Worm (Caenorhabditis elegans): Measurements from ENCODE around the gene mrpl-45.
A peak's percentile ranks its signal among the peaks of the same experiment; 100 is the strongest.

mrpl-45 gene

ce11 chrIII:1207027-1207426, 5.2 kb upstream of the mrpl-45 start:
- TF ChIP-seq sdz-38 (tag; optimal IDR thresholded peaks at IDR 0.05) (no peak), mcd-1 (GFP tag; IDR thresholded peaks at IDR 0.05) (no peak), athp-1 (tag; optimal IDR thresholded peaks at IDR 0.05) (no peak), lin-35 (GFP tag; optimal IDR thresholded peaks at IDR 0.05) (no peak), die-1 (tag; optimal IDR thresholded peaks at IDR 0.05) (no peak), B0261.1 (tag; optimal IDR thresholded peaks at IDR 0.05) (no peak), Y95B8A.8 (GFP tag; IDR thresholded peaks at IDR 0.05) (no peak), F57A8.1 (GFP tag; optimal IDR thresholded peaks at IDR 0.05) (no peak), hsf-1 (GFP tag; IDR thresholded peaks at IDR 0.05) (no peak), fkh-3 (tag; optimal IDR thresholded peaks at IDR 0.05) (no peak), madf-6 (GFP tag; IDR thresholded peaks at IDR 0.05) (no peak), mxl-1 (tag; optimal IDR thresholded peaks at IDR 0.05) (no peak), tbp1 (GFP tag; optimal IDR thresholded peaks at IDR 0.05) (no peak), let-607 (tag; optimal IDR thresholded peaks at IDR 0.05) (no peak), rcor-1 (GFP tag; IDR thresholded peaks at IDR 0.05) (no peak), tlf-1 (GFP tag; optimal IDR thresholded peaks at IDR 0.05) (no peak), ceh-27 (GFP tag; optimal IDR thresholded peaks at IDR 0.05) (no peak), ets-4 (GFP tag; optimal IDR thresholded peaks at IDR 0.05) (no peak), let-526 (GFP tag; IDR thresholded peaks at IDR 0.05) (no peak)

DNA sequence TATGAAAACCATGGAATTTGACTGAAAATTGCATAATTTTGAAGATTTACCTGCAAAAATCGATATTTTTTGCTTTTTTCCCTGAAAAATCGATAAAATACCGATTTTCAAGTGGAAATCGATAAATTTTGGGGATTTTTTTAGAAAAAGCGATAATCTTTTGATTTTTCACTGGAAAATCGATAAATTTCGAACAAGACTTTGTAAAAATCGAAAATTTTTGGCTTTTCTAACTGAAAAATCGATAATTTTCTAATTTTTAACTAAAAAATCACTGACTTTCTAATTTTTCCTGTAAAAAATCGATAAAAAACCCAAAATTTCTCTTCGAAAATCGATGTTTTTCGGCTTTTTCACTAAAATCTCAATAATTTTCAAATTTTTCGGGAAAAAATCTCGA, 4.5 kb upstream of the mrpl-45 start:
- TF ChIP-seq bed-1 (GFP tag; IDR thresholded peaks at IDR 0.05) (no peak), B0035.1 (tag; optimal IDR thresholded peaks at IDR 0.05) (no peak), ztf-6 (GFP tag; IDR thresholded peaks at IDR 0.05) (no peak), tbx-9 (tag; optimal IDR thresholded peaks at IDR 0.05; ENCODE audit: borderline replicate concordance) (no peak), snpc-1.3 (tag; optimal IDR thresholded peaks at IDR 0.05; ENCODE audit: insufficient read depth) (no peak), atf-7 (tag; optimal IDR thresholded peaks at IDR 0.05) (no peak), die-1 (tag; optimal IDR thresholded peaks at IDR 0.05) (no peak), ztf-22 (GFP tag; optimal IDR thresholded peaks at IDR 0.05) (no peak), hsf-1 (GFP tag; IDR thresholded peaks at IDR 0.05) (no peak)

DNA sequence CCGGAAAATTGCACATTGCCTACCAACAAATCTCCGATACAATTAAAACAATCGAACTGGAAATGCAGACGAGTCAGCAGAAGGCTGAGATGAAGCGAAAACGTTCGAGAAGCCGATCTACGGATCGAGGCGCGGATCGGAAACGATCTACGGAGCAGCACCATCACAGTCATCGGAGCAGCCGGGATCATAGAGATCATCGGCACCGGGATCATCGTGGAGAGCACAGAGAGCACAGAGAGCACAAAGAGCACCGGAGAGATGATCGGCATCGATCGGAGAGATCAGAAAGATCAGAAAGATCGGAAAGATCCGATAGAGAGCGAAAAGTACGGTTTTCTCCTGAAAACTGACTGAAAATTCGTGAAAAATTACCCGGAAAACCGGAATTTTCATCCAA, 3.6 kb upstream of the mrpl-45 start:
- TF ChIP-seq B0035.1 (tag; optimal IDR thresholded peaks at IDR 0.05) (no peak), attf-5 (GFP tag; optimal IDR thresholded peaks at IDR 0.05) (no peak), zfh-2 (GFP tag; conservative IDR thresholded peaks at IDR 0.05) (peak; percentile 71), F22D6.2 (tag; optimal IDR thresholded peaks at IDR 0.05) (no peak)

ce11 chrIII:1196192-1196591, 5.6 kb downstream of the mrpl-45 start, which contains the start of gene dss-1:
dss-1 (minus strand) TSS chrIII:1196292.
- TF ChIP-seq F33H1.4 (GFP tag; IDR thresholded peaks at IDR 0.05) (no peak), chd-7 (tag; optimal IDR thresholded peaks at IDR 0.05) (no peak), let-607 (tag; optimal IDR thresholded peaks at IDR 0.05) (no peak), madf-8 (GFP tag; conservative IDR thresholded peaks at IDR 0.05) (no peak), snpc-3.4 (tag; optimal IDR thresholded peaks at IDR 0.05) (no peak), F37B4.10 (GFP tag; IDR thresholded peaks at IDR 0.05) (no peak), ztf-18 (tag; optimal IDR thresholded peaks at IDR 0.05) (no peak), Y95B8A.8 (GFP tag; IDR thresholded peaks at IDR 0.05) (no peak), egl-44 (GFP tag; IDR thresholded peaks at IDR 0.05) (no peak), dox-1 (GFP tag; IDR thresholded peaks at IDR 0.05) (no peak), ekl-4 (GFP tag; IDR thresholded peaks at IDR 0.05) (no peak), sptf-2 (GFP tag; optimal IDR thresholded peaks at IDR 0.05) (no peak), sdz-38 (tag; optimal IDR thresholded peaks at IDR 0.05) (no peak), madf-6 (GFP tag; IDR thresholded peaks at IDR 0.05) (no peak), nhr-179 (tag; optimal IDR thresholded peaks at IDR 0.05) (no peak), C06A6.2 (GFP tag; conservative IDR thresholded peaks at IDR 0.05) (no peak), bed-2 (GFP tag; IDR thresholded peaks at IDR 0.05) (no peak), nfya-1 (tag; optimal IDR thresholded peaks at IDR 0.05; ENCODE audit: borderline replicate concordance, insufficient read depth) (no peak), nhr-27 (tag; optimal IDR thresholded peaks at IDR 0.05) (no peak), mel-28 (tag; optimal IDR thresholded peaks at IDR 0.05; ENCODE audit: borderline replicate concordance) (no peak)

All from whole organism, young adult.